Worm (Caenorhabditis elegans): ENCODE measurements around the gene cpna-2.

The cpna-2 gene

ce11 chrII:7714614-7715186 is 10.0 kb upstream of the cpna-2 start:
- peak; percentile 53 for TF ChIP-seq hlh-30 (tag; optimal IDR thresholded peaks at IDR 0.05; ENCODE audit: insufficient read depth)
- TF ChIP-seq unc-62 (GFP tag; optimal IDR thresholded peaks at IDR 0.05 in 1 of 2) = peak in 1 of 2 experiments; percentile 77
- TF ChIP-seq unc-62 (tag; optimal IDR thresholded peaks at IDR 0.05) = no peak
- no peak for TF ChIP-seq php-3 (GFP tag; IDR thresholded peaks at IDR 0.05)
- peak; percentile 30; the same call in 1 of the 2 replicates for TF ChIP-seq dmd-6 (GFP tag; IDR thresholded peaks at IDR 0.05)
- peak; percentile 25 for TF ChIP-seq rbr-2 (tag; optimal IDR thresholded peaks at IDR 0.05)
- no peak for TF ChIP-seq ama-1 (optimal IDR thresholded peaks at IDR 0.05)
- TF ChIP-seq nhr-42 (GFP tag; IDR thresholded peaks at IDR 0.05) = no peak
- peak in 1 of 2 experiments; percentile 27 for TF ChIP-seq mdl-1 (tag; optimal IDR thresholded peaks at IDR 0.05)
- peak; percentile 84 for TF ChIP-seq ces-1 (GFP tag; optimal IDR thresholded peaks at IDR 0.05)
- peak; percentile 77 for TF ChIP-seq fkh-10 (GFP tag; optimal IDR thresholded peaks at IDR 0.05)
- TF ChIP-seq ctbp-1 (GFP tag; IDR thresholded peaks at IDR 0.05) = peak; percentile 21; the same call in 1 of the 2 replicates
- TF ChIP-seq lsy-2 (tag; optimal IDR thresholded peaks at IDR 0.05) = peak in 1 of 2 experiments; percentile 27

ce11 chrII:7716112-7716511 is 8.6 kb upstream of the cpna-2 start:
- no peak for TF ChIP-seq nhr-111 (GFP tag; optimal IDR thresholded peaks at IDR 0.05)
- no peak for TF ChIP-seq nhr-237 (tag; optimal IDR thresholded peaks at IDR 0.05)
- peak; percentile 86 for TF ChIP-seq aha-1 (tag)
- TF ChIP-seq ctbp-1 (GFP tag; IDR thresholded peaks at IDR 0.05) = 0 out of 2 replicates have a peak, but pooled peaks have one; percentile 48
- TF ChIP-seq ces-1 (GFP tag; optimal IDR thresholded peaks at IDR 0.05) = peak; percentile 42
- peak; percentile 5 for TF ChIP-seq F37D6.2 (tag; optimal IDR thresholded peaks at IDR 0.05)
- no peak for TF ChIP-seq vab-7 (GFP tag; IDR thresholded peaks at IDR 0.05)
- TF ChIP-seq ceh-32 (tag; optimal IDR thresholded peaks at IDR 0.05; ENCODE audit: poor library complexity) = no peak
- peak in 1 of 2 experiments; percentile 87 for TF ChIP-seq unc-62 (GFP tag; optimal IDR thresholded peaks at IDR 0.05 in 1 of 2)
- TF ChIP-seq unc-62 (tag; optimal IDR thresholded peaks at IDR 0.05) = no peak
- TF ChIP-seq Y105C5A.15 (GFP tag; IDR thresholded peaks at IDR 0.05) = no peak
- TF ChIP-seq fkh-10 (GFP tag; optimal IDR thresholded peaks at IDR 0.05) = peak; percentile 82
- TF ChIP-seq sdz-12 (GFP tag; optimal IDR thresholded peaks at IDR 0.05) = no peak
- no peak for TF ChIP-seq hmg-1.1 (GFP tag; IDR thresholded peaks at IDR 0.05)
- no peak for TF ChIP-seq zip-2 (tag; optimal IDR thresholded peaks at IDR 0.05)

DNA sequence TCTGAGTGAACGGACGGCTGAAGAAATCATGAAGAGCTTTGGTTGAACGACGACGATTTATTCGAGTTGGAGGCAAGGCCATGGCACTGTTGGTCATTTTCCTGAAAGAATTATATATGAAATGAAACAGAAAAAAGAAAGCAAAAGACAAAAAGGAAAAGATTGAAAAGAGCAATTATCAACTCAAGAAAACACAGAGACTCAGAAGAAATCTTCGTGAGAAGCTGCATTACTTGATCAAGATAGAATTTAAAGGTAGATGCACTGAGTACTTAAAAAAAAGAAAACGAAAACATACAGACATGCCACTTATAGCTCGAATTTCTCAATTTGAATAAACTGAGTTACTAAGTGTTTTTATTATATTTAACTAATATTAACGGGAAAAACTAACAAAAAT is 6.2 kb upstream of the cpna-2 start, which contains the start of gene cpna-5:
TSS of gene cpna-5 (minus strand) at position 101 of the 400 bp plus-strand sequence.
- TF ChIP-seq T26A8.4 (GFP tag; IDR thresholded peaks at IDR 0.05) = no peak
- no peak for TF ChIP-seq ctbp-1 (GFP tag; IDR thresholded peaks at IDR 0.05)
- no peak for TF ChIP-seq gei-8 (GFP tag; optimal IDR thresholded peaks at IDR 0.05)
- TF ChIP-seq hlh-30 (tag; optimal IDR thresholded peaks at IDR 0.05; ENCODE audit: insufficient read depth) = no peak
- no peak for TF ChIP-seq mxl-2 (GFP tag; conservative IDR thresholded peaks at IDR 0.05)
- no peak for TF ChIP-seq ZK546.5 (tag; optimal IDR thresholded peaks at IDR 0.05)
- TF ChIP-seq lin-29 (GFP tag; IDR thresholded peaks at IDR 0.05) = no peak
- no peak for TF ChIP-seq F37D6.2 (tag; optimal IDR thresholded peaks at IDR 0.05)
- TF ChIP-seq hlh-11 (tag; optimal IDR thresholded peaks at IDR 0.05) = no peak
- no peak for TF ChIP-seq fkh-10 (GFP tag; optimal IDR thresholded peaks at IDR 0.05)
- no peak for TF ChIP-seq nhr-111 (GFP tag; optimal IDR thresholded peaks at IDR 0.05)
- TF ChIP-seq unc-62 (GFP tag; optimal IDR thresholded peaks at IDR 0.05 in 1 of 2) = no peak
- no peak for TF ChIP-seq unc-62 (tag; optimal IDR thresholded peaks at IDR 0.05)
- no peak for TF ChIP-seq Y48G9A.11 (GFP tag; IDR thresholded peaks at IDR 0.05)

ce11 chrII:7719039-7719438 is 5.7 kb upstream of the cpna-2 start:
- TF ChIP-seq fkh-10 (GFP tag; optimal IDR thresholded peaks at IDR 0.05) (peak; percentile 62), unc-62 (GFP tag; optimal IDR thresholded peaks at IDR 0.05 in 1 of 2) (peak in 1 of 2 experiments; percentile 96), unc-62 (tag; optimal IDR thresholded peaks at IDR 0.05) (no peak), attf-4 (tag; optimal IDR thresholded peaks at IDR 0.05) (no peak)

DNA sequence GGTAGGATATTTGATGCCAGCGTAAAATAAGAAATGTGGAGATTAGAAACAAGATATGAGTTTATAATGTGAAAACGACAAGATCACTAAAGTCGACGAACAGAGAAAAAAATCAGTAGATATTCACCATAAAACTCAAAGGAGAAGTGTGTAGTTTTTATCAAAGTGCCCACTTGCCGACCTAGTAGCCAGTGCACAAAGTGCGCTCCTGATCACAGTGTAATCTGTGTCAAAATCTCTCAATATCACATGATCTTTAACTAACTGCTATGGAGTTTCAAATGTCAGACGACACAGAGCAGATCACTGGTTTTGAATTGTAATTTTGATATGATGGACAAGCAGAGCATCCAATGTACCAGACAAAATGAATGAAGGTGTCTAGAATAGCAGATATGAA is 4.2 kb upstream of the cpna-2 start:
- no peak for TF ChIP-seq D1046.2 (GFP tag; IDR thresholded peaks at IDR 0.05)
- no peak for TF ChIP-seq Y48G9A.11 (GFP tag; IDR thresholded peaks at IDR 0.05)
- TF ChIP-seq dpl-1 (GFP tag; optimal IDR thresholded peaks at IDR 0.05) = no peak
- peak; percentile 84 for TF ChIP-seq aha-1 (tag)
- TF ChIP-seq unc-130 (GFP tag; optimal IDR thresholded peaks at IDR 0.05) = no peak
- no peak for TF ChIP-seq Y5F2A.4 (GFP tag; optimal IDR thresholded peaks at IDR 0.05)
- no peak for TF ChIP-seq nhr-25 (tag; optimal IDR thresholded peaks at IDR 0.05; ENCODE audit: borderline replicate concordance, insufficient read depth)
- peak in 1 of 2 experiments; percentile 70 for TF ChIP-seq unc-62 (GFP tag; optimal IDR thresholded peaks at IDR 0.05 in 1 of 2)
- TF ChIP-seq unc-62 (tag; optimal IDR thresholded peaks at IDR 0.05) = no peak
